Worm (Caenorhabditis elegans) whole organism, L4 larva: ENCODE data around the gene str-134.

ENCODE experiments used
- F10B5.3 ChIP-seq: sonication (generic microtip); optimal IDR thresholded peaks from 2 replicates; lab custom pipeline; 2016; ENCODE audit warnings: mild to moderate bottlenecking, missing genetic modification characterization, missing compliant biosample characterization
- F49E8.2 ChIP-seq: sonication (generic microtip); optimal IDR thresholded peaks from 2 replicates; lab custom pipeline; 2016; ENCODE audit warnings: missing compliant biosample characterization, mild to moderate bottlenecking, missing genetic modification characterization, borderline replicate concordance
- ceh-82 ChIP-seq: sonication (generic microtip); optimal IDR thresholded peaks from 2 replicates; lab custom pipeline; 2017; ENCODE audit warnings: missing biosample characterization, missing genetic modification characterization
- dpl-1 ChIP-seq: fragments of 150-350 bp; optimal IDR thresholded peaks from 2 replicates; lab custom pipeline; 2014; ENCODE audit warnings: missing biosample characterization, missing genetic modification reagents, missing genetic modification characterization
- hmg-1.1 ChIP-seq: fragments of 200-800 bp; sonication (Bioruptor generic); IDR thresholded peaks from 2 replicates; pipeline ENCODE4 v1.3.6; 2022; ENCODE audit warnings: missing genetic modification reagents, missing genetic modification characterization, missing compliant biosample characterization
- nhr-76 ChIP-seq: fragments of 150-350 bp; optimal IDR thresholded peaks from 2 replicates; lab custom pipeline; 2014; ENCODE audit warnings: missing biosample characterization, missing genetic modification characterization
- skn-1 ChIP-seq: fragments of 150-350 bp; optimal IDR thresholded peaks from 2 replicates; lab custom pipeline; 2014; ENCODE audit warnings: missing biosample characterization, missing genetic modification characterization
- unc-39 ChIP-seq: sonication (generic microtip); optimal IDR thresholded peaks from 2 replicates; lab custom pipeline; 2017; ENCODE audit warnings: missing biosample characterization, missing genetic modification characterization
- ztf-11 ChIP-seq: fragments of 150-350 bp; optimal IDR thresholded peaks from 2 replicates; lab custom pipeline; 2014; ENCODE audit warnings: missing biosample characterization, missing genetic modification characterization

DNA sequence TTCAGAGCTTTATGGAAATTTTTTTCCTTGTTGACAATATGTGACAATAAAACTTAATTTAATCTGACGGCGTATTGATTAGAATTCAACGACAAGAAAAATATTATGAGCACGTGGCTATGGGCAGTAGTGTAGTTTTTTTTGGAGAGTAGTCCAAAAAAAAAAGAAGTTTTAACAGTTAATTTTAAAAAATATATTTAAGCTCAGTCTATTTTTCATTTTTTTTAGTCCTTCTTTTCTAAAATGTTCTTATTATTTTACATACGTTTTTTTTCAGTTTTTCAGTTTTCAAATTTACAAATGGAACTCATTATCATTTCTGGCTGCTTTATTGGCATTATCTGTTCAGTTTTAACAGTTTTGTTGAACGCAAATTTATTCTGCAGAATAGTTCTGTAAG is 34.6 kb upstream of the str-134 start, which contains the start of gene srbc-39:
- TF ChIP-seq ceh-82 (no peak), unc-39 (tag; lab: Kevin White, UChicago) (no peak), ztf-11 (no peak), hmg-1.1 (GFP tag; lab: Robert Waterston, UW) (no peak), nhr-76 (tag; lab: Kevin White, UChicago) (no peak), F10B5.3 (tag; lab: Kevin White, UChicago) (no peak), skn-1 (no peak), F49E8.2 (tag; lab: Kevin White, UChicago) (no peak), dpl-1 (GFP tag; lab: Kevin White, UChicago) (no peak)
